Worm (Caenorhabditis elegans) whole organism, L3 larva: Measurements from ENCODE around the gene T05G5.4.

Experiments used
- ZK546.5 ChIP-seq: sonication (generic microtip); optimal IDR thresholded peaks from 2 replicates; lab custom pipeline; 2017; ENCODE audit warnings: missing biosample characterization, missing genetic modification characterization
- aly-2 ChIP-seq: fragments of 150-350 bp; optimal IDR thresholded peaks from 2 replicates; lab custom pipeline; 2014; ENCODE audit warnings: missing biosample characterization, missing genetic modification characterization
- ceh-16 ChIP-seq: sonication (generic microtip); optimal IDR thresholded peaks from 2 replicates; lab custom pipeline; 2017; ENCODE audit warnings: missing biosample characterization, missing genetic modification characterization
- ceh-28 ChIP-seq: fragments of 150-350 bp; optimal IDR thresholded peaks from 2 replicates; lab custom pipeline; 2014; ENCODE audit warnings: missing biosample characterization, missing genetic modification reagents, missing genetic modification characterization
- daf-12 ChIP-seq: fragments of 150-350 bp; optimal IDR thresholded peaks from 2 replicates; lab custom pipeline; 2014; ENCODE audit warnings: missing biosample characterization, missing genetic modification reagents, missing genetic modification characterization
- egl-5 ChIP-seq: fragments of 150-350 bp; optimal IDR thresholded peaks from 2 replicates; lab custom pipeline; 2017; ENCODE audit warnings: missing biosample characterization, missing genetic modification reagents, missing genetic modification characterization, inconsistent platforms
- elt-2 ChIP-seq: sonication (generic microtip); optimal IDR thresholded peaks from 2 replicates; lab custom pipeline; 2016; ENCODE audit warnings: missing genetic modification reagents, mild to moderate bottlenecking, missing genetic modification characterization, missing compliant biosample characterization
- elt-3 ChIP-seq, 3 experiments: fragments of 150-350 bp in 1 of 3; sonication (generic microtip) in 2 of 3; optimal IDR thresholded peaks; 2 replicates in 2 of 3; 4 replicates in 1 of 3; lab custom pipeline; 2014 to 2017; ENCODE audit warnings: missing biosample characterization in 3 of 3, missing genetic modification characterization in 3 of 3
- eor-1 ChIP-seq, 2 experiments: fragments of 150-350 bp; optimal IDR thresholded peaks; 2 replicates each; lab custom pipeline; 2014 to 2018; ENCODE audit warnings: missing biosample characterization in 2 of 2, missing genetic modification characterization in 2 of 2
- fkh-2 ChIP-seq: fragments of 150-350 bp; optimal IDR thresholded peaks from 2 replicates; lab custom pipeline; 2014; ENCODE audit warnings: missing biosample characterization, missing genetic modification reagents, missing genetic modification characterization
- jun-1 ChIP-seq: fragments of 150-350 bp; optimal IDR thresholded peaks from 2 replicates; lab custom pipeline; 2014; ENCODE audit warnings: missing biosample characterization, missing genetic modification reagents, missing genetic modification characterization
- lin-15B ChIP-seq: fragments of 150-350 bp; optimal IDR thresholded peaks from 2 replicates; lab custom pipeline; 2014; ENCODE audit warnings: missing biosample characterization, missing genetic modification characterization
- lin-39 ChIP-seq: fragments of 150-350 bp; optimal IDR thresholded peaks from 2 replicates; lab custom pipeline; 2018; ENCODE audit warnings: missing biosample characterization, missing genetic modification reagents, missing genetic modification characterization
- lsy-12 ChIP-seq: sonication (generic microtip); optimal IDR thresholded peaks from 2 replicates; lab custom pipeline; 2016; ENCODE audit warnings: mild to moderate bottlenecking, missing genetic modification characterization, missing compliant biosample characterization
- mml-1 ChIP-seq: fragments of 150-350 bp; sonication (generic microtip); optimal IDR thresholded peaks from 3 replicates; lab custom pipeline; 2014; ENCODE audit warnings: missing biosample characterization, missing genetic modification characterization
- nfya-1 ChIP-seq: sonication (generic microtip); optimal IDR thresholded peaks from 2 replicates; lab custom pipeline; 2017; ENCODE audit warnings: missing genetic modification characterization, mild to moderate bottlenecking, missing compliant biosample characterization, antibody characterized with exemption, moderate library complexity; ENCODE audit not compliant: insufficient read depth
- nhr-12 ChIP-seq: fragments of 150-350 bp; optimal IDR thresholded peaks from 2 replicates; lab custom pipeline; 2014; ENCODE audit warnings: missing biosample characterization, missing genetic modification characterization
- nhr-23 ChIP-seq: fragments of 150-350 bp; optimal IDR thresholded peaks from 2 replicates; lab custom pipeline; 2014; ENCODE audit warnings: missing biosample characterization, missing genetic modification reagents, missing genetic modification characterization
- nhr-25 ChIP-seq: sonication (generic microtip); optimal IDR thresholded peaks from 2 replicates; lab custom pipeline; 2017; ENCODE audit warnings: missing biosample characterization, missing genetic modification characterization
- nhr-67 ChIP-seq: fragments of 150-350 bp; optimal IDR thresholded peaks from 2 replicates; lab custom pipeline; 2014; ENCODE audit warnings: missing biosample characterization, missing genetic modification characterization
- nhr-77 ChIP-seq: fragments of 150-350 bp; optimal IDR thresholded peaks from 2 replicates; lab custom pipeline; 2014; ENCODE audit warnings: missing biosample characterization, missing genetic modification characterization
- pha-4 ChIP-seq: fragments of 150-350 bp; optimal IDR thresholded peaks from 2 replicates; lab custom pipeline; 2014; ENCODE audit warnings: missing biosample characterization, missing genetic modification reagents, missing genetic modification characterization
- pqm-1 ChIP-seq: fragments of 150-350 bp; optimal IDR thresholded peaks from 2 replicates; lab custom pipeline; 2017; ENCODE audit warnings: missing biosample characterization, missing genetic modification characterization, inconsistent platforms
- snpc-4 ChIP-seq: fragments of 150-350 bp; optimal IDR thresholded peaks from 2 replicates; lab custom pipeline; 2014; ENCODE audit warnings: missing biosample characterization, missing genetic modification characterization
- tbx-2 ChIP-seq: sonication (generic microtip); optimal IDR thresholded peaks from 2 replicates; lab custom pipeline; 2016; ENCODE audit warnings: mild to moderate bottlenecking, missing genetic modification characterization, missing compliant biosample characterization
- unc-39 ChIP-seq: sonication (generic microtip); optimal IDR thresholded peaks from 4 replicates; lab custom pipeline; 2017; ENCODE audit warnings: missing biosample characterization, missing genetic modification characterization
- unc-62 ChIP-seq: fragments of 150-350 bp; sonication (generic microtip); optimal IDR thresholded peaks from 4 replicates; lab custom pipeline; 2014; ENCODE audit warnings: missing biosample characterization, missing genetic modification reagents, missing genetic modification characterization
- zag-1 ChIP-seq: fragments of 150-350 bp; optimal IDR thresholded peaks from 2 replicates; lab custom pipeline; 2014; ENCODE audit warnings: missing biosample characterization, missing genetic modification characterization
- ztf-4 ChIP-seq: fragments of 150-350 bp; optimal IDR thresholded peaks from 2 replicates; lab custom pipeline; 2014; ENCODE audit warnings: missing biosample characterization, missing genetic modification characterization

Gene T05G5.4

ce11 chrIII:9731313-9731912, 17.3 kb upstream of the T05G5.4 start:
- no peak for TF ChIP-seq lsy-12
- TF ChIP-seq lin-39 = peak; percentile 66
- peak; percentile 42 for TF ChIP-seq unc-62 (GFP tag; lab: Kevin White, UChicago)
- TF ChIP-seq, all 47 proteins: peak for 2

DNA sequence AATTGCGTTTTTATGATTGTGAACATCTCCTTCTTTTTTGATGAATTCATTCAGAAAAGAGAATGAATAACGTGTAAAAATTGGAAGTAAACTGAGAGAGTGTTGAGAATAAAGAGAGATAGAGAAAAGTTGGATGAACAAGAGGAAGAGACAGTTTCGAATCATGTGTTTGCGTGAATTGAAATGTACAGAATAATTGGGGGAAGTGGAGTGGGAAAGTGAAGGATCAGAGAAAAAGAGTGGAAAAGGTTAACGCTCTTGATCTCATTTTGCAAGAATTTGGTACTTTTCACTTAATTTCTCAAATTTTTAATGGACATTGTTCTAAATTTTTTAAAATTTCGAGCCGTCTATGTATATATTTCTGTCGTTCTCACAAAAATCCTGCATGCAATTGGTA, 15.4 kb upstream of the T05G5.4 start:
- TF ChIP-seq egl-5 (tag; lab: Kevin White, UChicago) (no peak), mml-1 (tag; lab: Kevin White, UChicago) (no peak), nhr-23 (tag; lab: Kevin White, UChicago) (peak; percentile 63), unc-39 (tag; lab: Kevin White, UChicago) (no peak), pha-4 (tag; lab: Kevin White, UChicago) (no peak), nhr-25 (peak; percentile 2), daf-12 (tag; lab: Kevin White, UChicago) (no peak), lsy-12 (no peak), nhr-12 (tag; lab: Kevin White, UChicago) (no peak), tbx-2 (tag; lab: Kevin White, UChicago) (no peak), lin-39 (no peak), elt-2 (tag; lab: Kevin White, UChicago) (no peak)

DNA sequence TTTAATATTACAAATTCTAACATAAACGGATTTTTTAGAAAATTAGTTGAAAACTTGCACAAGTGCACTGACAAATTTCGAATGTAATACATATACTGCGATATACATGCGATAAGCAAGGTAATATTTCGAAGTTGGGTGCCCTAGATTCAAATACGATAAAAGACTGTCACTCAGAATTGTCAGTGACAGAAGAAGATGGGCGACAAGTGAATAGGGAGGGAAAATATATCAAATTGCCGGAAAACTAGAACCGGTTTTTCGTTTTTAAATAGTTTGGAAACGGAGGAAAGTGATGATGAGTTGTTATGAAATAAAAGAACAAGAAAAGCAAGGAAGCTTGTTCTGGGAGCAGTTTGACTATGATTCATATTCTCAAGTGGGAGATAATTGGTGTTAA, 14.7 kb upstream of the T05G5.4 start:
- no peak for TF ChIP-seq aly-2 (tag; lab: Kevin White, UChicago)

- TF ChIP-seq egl-5 (tag; lab: Kevin White, UChicago) (no peak), pha-4 (tag; lab: Kevin White, UChicago) (peak; percentile 97)
Observed at ce11 chrIII:9735857-9736256, 12.9 kb upstream of the T05G5.4 start, which contains the start of gene dao-6. TSS of gene dao-6 (minus strand) at chrIII:9736201.

- no peak for TF ChIP-seq lin-15B
- TF ChIP-seq nhr-12 (tag; lab: Kevin White, UChicago) = no peak
Observed at ce11 chrIII:9738954-9739353, 9.8 kb upstream of the T05G5.4 start, which contains the start of gene hlh-4. TSS of gene hlh-4 (minus strand) at chrIII:9739054.

DNA sequence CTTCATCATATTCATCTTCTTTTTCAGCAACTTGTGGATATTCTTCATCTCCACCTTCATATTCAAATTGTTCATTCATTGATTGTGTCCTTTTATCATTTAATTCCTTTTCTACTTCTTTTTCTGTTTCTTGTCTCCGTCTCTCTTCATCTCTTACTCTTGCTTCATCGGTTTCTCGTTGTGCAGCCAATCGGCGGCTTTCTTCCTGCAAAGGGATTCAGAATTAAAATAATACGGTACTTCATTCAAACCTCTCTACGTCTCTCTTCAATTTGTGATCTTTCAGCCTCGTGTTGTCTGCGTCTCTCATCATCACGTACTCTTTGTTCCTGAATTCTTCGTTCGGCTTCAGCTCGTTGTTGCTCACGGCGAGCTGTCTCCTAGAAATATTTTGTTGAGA, 8.1 kb upstream of the T05G5.4 start:
- TF ChIP-seq elt-3 (tag; optimal IDR thresholded peaks at IDR 0.05; lab: Kevin White, UChicago) = no peak
- TF ChIP-seq ZK546.5 (tag; lab: Kevin White, UChicago) = no peak
- no peak for TF ChIP-seq ceh-16
- TF ChIP-seq nfya-1 (tag; lab: Kevin White, UChicago) = peak; percentile 87
- TF ChIP-seq ceh-28 (tag; lab: Kevin White, UChicago) = no peak
- TF ChIP-seq pqm-1 (tag; lab: Kevin White, UChicago) = no peak
- TF ChIP-seq, all 47 proteins: peak for 1

- no peak for TF ChIP-seq fkh-2 (tag; lab: Kevin White, UChicago)
- peak; percentile 4 for TF ChIP-seq nfya-1 (tag; lab: Kevin White, UChicago)
Observed at ce11 chrIII:9741985-9742384, 6.7 kb upstream of the T05G5.4 start.

DNA sequence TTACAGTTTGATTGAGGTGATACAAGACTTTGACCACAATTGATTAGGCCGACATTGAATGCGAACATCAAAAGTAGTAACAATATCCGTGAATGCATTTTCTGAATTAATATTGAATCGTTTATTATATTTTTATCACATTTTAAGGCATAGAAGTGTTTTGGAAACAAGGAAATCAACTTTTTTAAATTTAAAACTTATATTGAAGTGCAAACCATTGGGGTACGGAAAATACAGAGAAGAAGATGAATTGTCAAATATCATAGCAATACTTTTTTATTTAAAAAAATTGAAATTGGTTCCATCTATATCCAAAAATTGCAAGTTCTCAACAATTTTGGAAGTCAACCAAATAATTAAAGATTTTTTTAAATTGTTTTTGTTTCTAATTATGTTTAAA, 5.5 kb upstream of the T05G5.4 start, which contains the start of gene T05G5.1:
TSS of gene T05G5.1 (minus strand) at position 101 of the 400 bp plus-strand sequence.
- TF ChIP-seq unc-62 (GFP tag; lab: Kevin White, UChicago) = no peak
- TF ChIP-seq nhr-25 = no peak
- no peak for TF ChIP-seq nhr-77
- no peak for TF ChIP-seq lsy-12
- no peak for TF ChIP-seq snpc-4 (tag; lab: Kevin White, UChicago)
- no peak for TF ChIP-seq lin-15B
- TF ChIP-seq nhr-12 (tag; lab: Kevin White, UChicago) = no peak
- no peak for TF ChIP-seq zag-1 (tag; lab: Kevin White, UChicago)
- TF ChIP-seq egl-5 (tag; lab: Kevin White, UChicago) = no peak
- TF ChIP-seq daf-12 (tag; lab: Kevin White, UChicago) = no peak
- TF ChIP-seq fkh-2 (tag; lab: Kevin White, UChicago) = no peak
- no peak for TF ChIP-seq ztf-4 (tag; lab: Kevin White, UChicago)
- no peak for TF ChIP-seq jun-1 (tag; lab: Kevin White, UChicago)
- no peak for TF ChIP-seq eor-1 (tag; optimal IDR thresholded peaks at IDR 0.05; lab: Kevin White, UChicago)
- TF ChIP-seq nhr-67 (tag; lab: Kevin White, UChicago) = no peak
- no peak for TF ChIP-seq lin-39
